Fruit fly (Drosophila melanogaster): ENCODE results near the gene CG32262.
A peak's percentile ranks its signal among the peaks of the same experiment; 100 is the strongest.

CG32262 gene

dm6 chr3L:3786344-3787076, 23.5 kb downstream of the CG32262 start (continued):
- TF ChIP-seq YL-1 (GFP tag; optimal IDR thresholded peaks at IDR 0.05): no peak
- TF ChIP-seq slou (GFP tag; optimal IDR thresholded peaks at IDR 0.05): no peak
- TF ChIP-seq CG17359 (tag; optimal IDR thresholded peaks at IDR 0.05): peak; percentile 59
- TF ChIP-seq CG10565 (GFP tag; optimal IDR thresholded peaks at IDR 0.05): no peak
- no peak for TF ChIP-seq ERR (GFP tag; optimal IDR thresholded peaks at IDR 0.05)
- TF ChIP-seq CG10366 (GFP tag; IDR thresholded peaks at IDR 0.05): peak; percentile 57
- TF ChIP-seq Gug (GFP tag; IDR thresholded peaks at IDR 0.05): no peak
- TF ChIP-seq CG18262 (tag; optimal IDR thresholded peaks at IDR 0.05): peak; percentile 48
- TF ChIP-seq CG3281 (GFP tag; optimal IDR thresholded peaks at IDR 0.05): no peak
- peak; percentile 50 for TF ChIP-seq CG17829 (tag; optimal IDR thresholded peaks at IDR 0.05)
- TF ChIP-seq CG6654 (GFP tag; optimal IDR thresholded peaks at IDR 0.05): no peak
- peak; percentile 46; the same call in 1 of the 2 replicates for TF ChIP-seq Awh (GFP tag; IDR thresholded peaks at IDR 0.05)
- no peak for TF ChIP-seq CG14965 (GFP tag; optimal IDR thresholded peaks at IDR 0.05; ENCODE audit: borderline replicate concordance)
- TF ChIP-seq amos (GFP tag; IDR thresholded peaks at IDR 0.05; ENCODE audit: partially characterized antibody): no peak
- no peak for TF ChIP-seq CG18599 (GFP tag; optimal IDR thresholded peaks at IDR 0.05)
- TF ChIP-seq jing (GFP tag; optimal IDR thresholded peaks at IDR 0.05): no peak
- no peak for TF ChIP-seq zen2 (GFP tag; IDR thresholded peaks at IDR 0.05; ENCODE audit: partially characterized antibody)
- no peak for TF ChIP-seq Hey (tag; optimal IDR thresholded peaks at IDR 0.05)
- TF ChIP-seq CG12391 (tag; optimal IDR thresholded peaks at IDR 0.05): peak; percentile 75
- no peak for TF ChIP-seq tin (GFP tag; optimal IDR thresholded peaks at IDR 0.05)
- no peak for TF ChIP-seq Doc3 (GFP tag; IDR thresholded peaks at IDR 0.05; ENCODE audit: partially characterized antibody)
- no peak for TF ChIP-seq CG2889 (GFP tag; IDR thresholded peaks at IDR 0.05)
- TF ChIP-seq dmrt99B (tag; optimal IDR thresholded peaks at IDR 0.05): peak; percentile 66
- TF ChIP-seq CG7271 (tag; optimal IDR thresholded peaks at IDR 0.05): no peak
- no peak for TF ChIP-seq CG13296 (GFP tag; optimal IDR thresholded peaks at IDR 0.05)
- peak; percentile 39 for TF ChIP-seq Sox100B (GFP tag; optimal IDR thresholded peaks at IDR 0.05)
- no peak for TF ChIP-seq NfI (GFP tag; optimal IDR thresholded peaks at IDR 0.05)
- no peak for TF ChIP-seq CG15073 (GFP tag; optimal IDR thresholded peaks at IDR 0.05)
- TF ChIP-seq cwo (GFP tag; optimal IDR thresholded peaks at IDR 0.05): peak; percentile 3
- no peak for TF ChIP-seq Sry-β (GFP tag; optimal IDR thresholded peaks at IDR 0.05)
- no peak for TF ChIP-seq hbn (GFP tag; IDR thresholded peaks at IDR 0.05; ENCODE audit: partially characterized antibody)
- no peak for TF ChIP-seq ash1 (GFP tag; optimal IDR thresholded peaks at IDR 0.05)
- no peak for TF ChIP-seq Nf-YC (tag; optimal IDR thresholded peaks at IDR 0.05)
- no peak for TF ChIP-seq tx (GFP tag; optimal IDR thresholded peaks at IDR 0.05)
- peak; percentile 74 for TF ChIP-seq sens (GFP tag)
- TF ChIP-seq tll (GFP tag; optimal IDR thresholded peaks at IDR 0.05): no peak
- no peak for TF ChIP-seq Rx (GFP tag; IDR thresholded peaks at IDR 0.05)
- TF ChIP-seq CG12942 (GFP tag; optimal IDR thresholded peaks at IDR 0.05): no peak
- peak; percentile 45 for TF ChIP-seq CG32772 (GFP tag; IDR thresholded peaks at IDR 0.05)
- no peak for TF ChIP-seq vfl (GFP tag; optimal IDR thresholded peaks at IDR 0.05)
- TF ChIP-seq NFAT (GFP tag; IDR thresholded peaks at IDR 0.05): no peak
- TF ChIP-seq TFAM (GFP tag; optimal IDR thresholded peaks at IDR 0.05): no peak
- peak; percentile 94 for TF ChIP-seq grau (tag; optimal IDR thresholded peaks at IDR 0.05)
- no peak for TF ChIP-seq CG10979 (tag; optimal IDR thresholded peaks at IDR 0.05)
- no peak for TF ChIP-seq Six4 (GFP tag; optimal IDR thresholded peaks at IDR 0.05)
- peak; percentile 53; the same call in 1 of the 2 replicates for TF ChIP-seq CG14014 (GFP tag; IDR thresholded peaks at IDR 0.05)
- no peak for TF ChIP-seq nau (GFP tag; optimal IDR thresholded peaks at IDR 0.05)
- TF ChIP-seq CG8478 (optimal IDR thresholded peaks at IDR 0.05): no peak
- TF ChIP-seq CG10274 (GFP tag; optimal IDR thresholded peaks at IDR 0.05): no peak
